Worm (Caenorhabditis elegans): ENCODE measurements around the gene F02D8.4.
A peak's percentile ranks its signal among the peaks of the same experiment; 100 is the strongest.

F02D8.4 gene

DNA sequence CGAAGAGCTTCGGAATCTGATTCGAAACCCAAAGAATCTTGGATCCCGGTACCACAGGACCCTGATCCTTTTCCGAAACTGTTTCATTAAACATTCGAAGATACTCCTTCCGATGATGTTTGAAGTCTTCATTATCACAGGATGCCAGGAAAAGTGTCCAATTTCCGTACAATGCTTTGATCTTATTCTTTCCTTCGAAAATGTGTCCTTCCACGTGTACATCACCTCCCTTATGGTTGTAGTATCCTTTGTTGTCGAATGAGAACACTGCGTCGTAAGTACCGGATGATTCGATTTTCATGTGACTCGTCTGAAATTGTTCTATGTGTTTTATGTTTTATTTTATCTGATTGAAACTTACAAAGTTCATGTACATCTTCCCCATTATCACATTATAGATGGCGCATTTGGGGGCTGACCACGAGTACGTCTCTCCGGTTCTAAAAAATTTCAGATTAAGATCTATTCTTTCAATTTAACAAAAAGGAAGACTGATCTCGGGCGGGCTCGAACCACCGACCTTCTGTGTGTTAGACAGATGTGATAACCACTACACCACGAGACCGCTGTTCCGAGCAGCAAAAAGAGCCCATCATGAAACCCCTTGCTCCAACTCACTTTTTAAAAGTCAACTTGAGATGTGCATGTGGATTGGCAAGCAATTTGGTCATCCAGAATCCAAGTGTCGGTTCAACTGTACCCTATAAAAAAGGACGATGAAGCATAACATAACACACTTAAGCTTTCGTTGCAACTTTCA, 28.0 kb downstream of the F02D8.4 start (continued):
- TF ChIP-seq F10B5.3 (tag; optimal IDR thresholded peaks at IDR 0.05): no peak
- TF ChIP-seq ztf-7 (tag; optimal IDR thresholded peaks at IDR 0.05): no peak
- no peak for TF ChIP-seq ceh-62 (tag; optimal IDR thresholded peaks at IDR 0.05)
- TF ChIP-seq nhr-77 (tag; optimal IDR thresholded peaks at IDR 0.05): no peak
- TF ChIP-seq duxl-1 (tag; optimal IDR thresholded peaks at IDR 0.05; ENCODE audit: poor library complexity): no peak
- no peak for TF ChIP-seq ceh-28 (tag; optimal IDR thresholded peaks at IDR 0.05)
- TF ChIP-seq egl-43 (GFP tag; IDR thresholded peaks at IDR 0.05): no peak; the same call in 1 of the 2 replicates
- TF ChIP-seq spr-1 (tag; optimal IDR thresholded peaks at IDR 0.05): peak; percentile 21
- no peak for TF ChIP-seq mxl-2 (GFP tag; conservative IDR thresholded peaks at IDR 0.05)

DNA sequence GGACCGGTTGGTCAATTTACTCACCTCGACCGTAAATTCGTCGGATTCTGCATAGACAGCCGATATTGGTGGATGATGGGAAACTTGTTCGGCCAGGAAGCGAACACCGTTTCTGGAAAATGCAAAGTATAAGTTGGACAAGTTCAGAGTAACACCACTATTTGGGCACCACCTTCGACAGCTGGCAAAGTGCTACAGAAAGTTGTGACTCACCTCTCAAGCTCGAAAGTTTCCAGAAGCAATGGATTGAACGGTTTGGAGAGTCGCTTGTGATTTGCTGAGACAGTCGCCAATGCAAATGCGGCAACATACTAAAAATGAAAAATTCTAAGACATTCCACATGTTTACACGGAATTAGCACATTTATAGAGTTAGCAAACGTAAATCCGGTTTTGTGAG, 28.6 kb downstream of the F02D8.4 start:
- TF ChIP-seq aha-1 (tag) (peak; percentile 90), ceh-44 (GFP tag; IDR thresholded peaks at IDR 0.05) (no peak), sdz-12 (GFP tag; optimal IDR thresholded peaks at IDR 0.05) (no peak), F44E2.7 (GFP tag; IDR thresholded peaks at IDR 0.05) (no peak), ceh-82 (tag; optimal IDR thresholded peaks at IDR 0.05) (no peak), snpc-1.2 (GFP tag; IDR thresholded peaks at IDR 0.05) (no peak)

DNA sequence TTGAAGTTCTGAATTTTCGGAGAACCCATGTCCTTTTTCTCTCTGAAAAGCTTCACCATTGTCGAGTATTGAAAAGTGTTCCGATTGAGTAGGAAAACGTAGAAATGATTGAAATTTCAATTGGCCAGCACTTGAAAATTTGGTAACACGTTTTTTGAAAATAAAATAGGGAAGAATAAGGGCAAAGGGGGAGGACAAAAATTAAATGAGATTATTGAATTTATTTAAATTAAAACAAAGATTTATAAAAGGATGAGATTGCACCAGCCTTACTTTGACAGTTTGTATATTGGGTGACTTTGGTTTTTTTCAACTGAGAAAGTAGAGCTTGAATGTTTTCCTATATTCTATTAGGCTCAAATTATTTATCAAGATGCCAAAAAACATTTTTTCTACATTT, 29.5 kb downstream of the F02D8.4 start, which contains the start of gene obr-2:
TSS of gene obr-2 (minus strand) at position 101 of the 400 bp plus-strand sequence.
- TF ChIP-seq php-3 (GFP tag; IDR thresholded peaks at IDR 0.05): no peak
- no peak for TF ChIP-seq dmd-9 (GFP tag; IDR thresholded peaks at IDR 0.05)
- TF ChIP-seq set-16 (GFP tag; IDR thresholded peaks at IDR 0.05): no peak
- TF ChIP-seq sdz-12 (GFP tag; optimal IDR thresholded peaks at IDR 0.05): no peak
- no peak for TF ChIP-seq ces-1 (GFP tag; optimal IDR thresholded peaks at IDR 0.05)
- TF ChIP-seq daf-12 (tag; optimal IDR thresholded peaks at IDR 0.05): no peak
- TF ChIP-seq pha-4 (GFP tag; IDR thresholded peaks at IDR 0.05): no peak
- TF ChIP-seq pha-4 (tag; optimal IDR thresholded peaks at IDR 0.05): no peak

DNA sequence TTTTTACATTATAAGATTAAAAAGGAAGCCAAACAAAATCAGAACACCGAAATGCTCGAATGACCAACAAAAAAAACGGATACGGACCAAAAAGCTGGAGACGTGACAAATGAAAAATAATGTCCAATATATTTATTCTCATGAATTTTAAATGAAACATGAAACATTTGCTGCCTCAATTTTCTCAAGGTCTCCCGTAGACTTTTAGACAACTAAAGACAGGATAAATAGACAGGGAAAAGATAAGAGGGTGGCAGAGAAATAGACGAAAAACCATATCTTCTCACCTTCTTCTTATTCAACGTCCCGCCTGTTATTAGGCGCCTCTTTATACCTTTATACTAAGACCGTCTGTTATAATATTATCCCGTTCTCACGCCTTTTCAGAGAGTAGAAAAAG, 31.1 kb downstream of the F02D8.4 start:
- TF ChIP-seq mep-1 (tag; optimal IDR thresholded peaks at IDR 0.05) (no peak), unc-130 (GFP tag; optimal IDR thresholded peaks at IDR 0.05) (no peak), spr-3 (GFP tag; optimal IDR thresholded peaks at IDR 0.05) (no peak), aha-1 (tag) (peak; percentile 83), nhr-28 (tag; optimal IDR thresholded peaks at IDR 0.05) (no peak), duxl-1 (tag; optimal IDR thresholded peaks at IDR 0.05; ENCODE audit: poor library complexity) (no peak), hif-1 (tag; optimal IDR thresholded peaks at IDR 0.05) (peak in 1 of 2 experiments; percentile 25)

DNA sequence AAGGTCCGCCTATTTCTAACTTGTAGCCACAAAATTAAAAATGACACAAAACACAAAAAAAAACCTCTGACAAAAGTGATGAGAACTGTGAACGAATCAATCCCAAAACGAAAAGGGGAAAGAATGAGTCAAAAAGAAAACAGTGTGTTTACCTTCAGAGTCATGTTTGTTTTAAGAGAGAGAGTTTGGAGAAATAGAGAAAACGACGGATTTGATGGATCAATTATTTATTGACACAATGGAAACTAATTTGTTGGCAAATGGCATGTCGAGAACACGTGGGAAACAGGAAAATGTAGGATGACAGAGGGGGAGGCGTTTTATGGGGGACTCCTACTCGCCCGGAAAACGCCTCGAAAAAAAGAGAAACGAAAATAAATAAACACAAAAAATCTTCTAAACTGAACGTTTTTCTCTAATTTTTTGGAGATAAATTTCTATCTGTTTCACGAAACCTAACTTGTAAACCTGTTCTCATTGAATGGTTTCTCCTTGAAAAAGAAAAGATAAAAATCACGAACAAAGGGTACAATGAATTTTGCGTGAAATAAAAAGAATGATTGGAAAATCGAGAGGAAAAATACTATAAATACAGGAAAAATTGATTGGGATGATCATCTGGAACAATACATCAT, 32.2 kb downstream of the F02D8.4 start:
- TF ChIP-seq pqm-1 (tag; optimal IDR thresholded peaks at IDR 0.05) (no peak), zfp-2 (tag; optimal IDR thresholded peaks at IDR 0.05) (no peak), mdt-29 (GFP tag; IDR thresholded peaks at IDR 0.05) (no peak), ceh-82 (tag; optimal IDR thresholded peaks at IDR 0.05) (no peak), arid-1 (GFP tag; conservative IDR thresholded peaks at IDR 0.05) (no peak), nhr-102 (tag; optimal IDR thresholded peaks at IDR 0.05) (no peak), spr-1 (tag; optimal IDR thresholded peaks at IDR 0.05) (no peak), mxl-2 (GFP tag; conservative IDR thresholded peaks at IDR 0.05) (no peak), lim-7 (GFP tag; IDR thresholded peaks at IDR 0.05) (no peak), F37D6.2 (tag; optimal IDR thresholded peaks at IDR 0.05) (no peak), pha-4 (GFP tag; IDR thresholded peaks at IDR 0.05) (no peak), pha-4 (tag; optimal IDR thresholded peaks at IDR 0.05) (no peak), dmd-9 (GFP tag; IDR thresholded peaks at IDR 0.05) (no peak), F49E8.2 (tag; optimal IDR thresholded peaks at IDR 0.05; ENCODE audit: borderline replicate concordance) (no peak), mxl-3 (GFP tag; optimal IDR thresholded peaks at IDR 0.05) (peak; percentile 1), nhr-25 (tag; optimal IDR thresholded peaks at IDR 0.05; ENCODE audit: borderline replicate concordance, insufficient read depth) (no peak), nhr-41 (GFP tag; IDR thresholded peaks at IDR 0.05) (no peak), fos-1 (tag; optimal IDR thresholded peaks at IDR 0.05) (no peak), ama-1 (optimal IDR thresholded peaks at IDR 0.05) (no peak), mdl-1 (tag; optimal IDR thresholded peaks at IDR 0.05) (peak in 1 of 2 experiments; percentile 1), nhr-28 (tag; optimal IDR thresholded peaks at IDR 0.05) (no peak), lin-38 (GFP tag; IDR thresholded peaks at IDR 0.05) (no peak)
